Fruit fly (Drosophila melanogaster): ENCODE results near the gene CG42564.
A peak's percentile ranks its signal among the peaks of the same experiment; 100 is the strongest.

CG42564 gene

DNA sequence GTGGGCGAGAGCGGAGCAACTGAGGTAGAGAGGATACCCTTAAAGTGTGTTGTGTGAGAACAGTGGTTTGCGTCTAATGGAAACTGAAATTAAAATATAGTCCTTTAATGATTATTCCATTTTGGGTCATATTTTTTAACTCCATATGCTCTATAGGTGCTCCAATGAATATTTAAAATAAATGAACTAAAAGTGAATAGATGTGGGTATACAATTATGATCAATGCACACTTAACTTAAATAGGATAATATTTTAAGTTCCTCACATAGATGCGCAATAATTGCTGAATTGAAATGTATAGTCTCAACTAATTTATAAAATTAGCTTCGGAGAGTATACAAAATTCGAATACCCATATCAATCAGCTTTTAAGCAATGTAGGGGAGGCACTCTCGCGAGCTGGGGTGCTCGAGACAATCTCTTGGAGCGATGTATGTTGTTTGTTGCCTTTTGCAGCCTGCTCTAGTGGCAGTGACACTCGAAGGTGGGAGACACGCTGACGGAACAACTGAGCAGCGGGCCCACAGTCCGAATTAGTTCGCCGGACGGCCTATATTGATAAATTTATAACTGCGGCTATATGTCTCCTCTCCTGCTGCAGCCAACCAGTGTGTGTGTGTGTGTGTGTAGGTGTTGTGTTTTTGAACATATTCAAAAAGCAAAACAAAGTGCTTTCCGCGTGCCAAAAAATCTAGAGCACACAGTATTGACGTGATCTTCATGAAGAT is 20.5 kb upstream of the CG42564 start (continued):
- TF ChIP-seq CG2889 (GFP tag; IDR thresholded peaks at IDR 0.05) (no peak), Blimp-1 (GFP tag; optimal IDR thresholded peaks at IDR 0.05) (no peak), NFAT (GFP tag; IDR thresholded peaks at IDR 0.05) (no peak), CG3163 (GFP tag; optimal IDR thresholded peaks at IDR 0.05) (peak; percentile 12), Hr51 (GFP tag; optimal IDR thresholded peaks at IDR 0.05) (peak in 1 of 2 experiments; percentile 26), sna (GFP tag; IDR thresholded peaks at IDR 0.05; ENCODE audit: partially characterized antibody) (no peak), Asciz (GFP tag; optimal IDR thresholded peaks at IDR 0.05) (peak; percentile 64), Pdp1 (GFP tag; optimal IDR thresholded peaks at IDR 0.05) (peak in 1 of 2 experiments; percentile 69), phol (tag; optimal IDR thresholded peaks at IDR 0.05) (peak; percentile 90), CG13287 (GFP tag; IDR thresholded peaks at IDR 0.05; ENCODE audit: partially characterized antibody) (no peak), CG16815 (GFP tag; optimal IDR thresholded peaks at IDR 0.05) (peak; percentile 65), sima (GFP tag; optimal IDR thresholded peaks at IDR 0.05) (no peak), CG13894 (tag; optimal IDR thresholded peaks at IDR 0.05) (no peak), CG10462 (GFP tag; optimal IDR thresholded peaks at IDR 0.05) (peak; percentile 69), CG4820 (GFP tag; optimal IDR thresholded peaks at IDR 0.05) (peak; percentile 68), ato (GFP tag; IDR thresholded peaks at IDR 0.05; ENCODE audit: partially characterized antibody) (no peak), Dad (GFP tag; optimal IDR thresholded peaks at IDR 0.05) (peak; percentile 30), CG9609 (GFP tag; optimal IDR thresholded peaks at IDR 0.05) (peak; percentile 51), HmgZ (tag; optimal IDR thresholded peaks at IDR 0.05) (peak; percentile 51), chif (GFP tag; optimal IDR thresholded peaks at IDR 0.05) (peak; percentile 55 to 81), CG15601 (tag; optimal IDR thresholded peaks at IDR 0.05) (no peak), CG11398 (GFP tag; optimal IDR thresholded peaks at IDR 0.05) (no peak), Mes4 (GFP tag; optimal IDR thresholded peaks at IDR 0.05) (peak; percentile 62), lov (optimal IDR thresholded peaks at IDR 0.05) (no peak), lov (GFP tag; IDR thresholded peaks at IDR 0.05) (no peak), CG8281 (tag; optimal IDR thresholded peaks at IDR 0.05) (no peak), CG2129 (GFP tag; IDR thresholded peaks at IDR 0.05; ENCODE audit: partially characterized antibody) (no peak), CG7963 (GFP tag; IDR thresholded peaks at IDR 0.05; ENCODE audit: partially characterized antibody) (no peak), CG1832 (GFP tag; optimal IDR thresholded peaks at IDR 0.05) (no peak), bcd (GFP tag; optimal IDR thresholded peaks at IDR 0.05) (peak; percentile 84), Nf-YA (GFP tag; IDR thresholded peaks at IDR 0.05) (no peak), CG8924 (tag; optimal IDR thresholded peaks at IDR 0.05) (no peak), gcm2 (GFP tag; optimal IDR thresholded peaks at IDR 0.05) (no peak), CG15514 (GFP tag; optimal IDR thresholded peaks at IDR 0.05) (no peak), ro (GFP tag; IDR thresholded peaks at IDR 0.05) (peak; percentile 25; the same call in 1 of the 2 replicates), GATAe (GFP tag; conservative IDR thresholded peaks at IDR 0.05) (no peak), Vsx1 (GFP tag; optimal IDR thresholded peaks at IDR 0.05) (no peak), pho (GFP tag; optimal IDR thresholded peaks at IDR 0.05) (peak; percentile 56), CG34224 (GFP tag; IDR thresholded peaks at IDR 0.05; ENCODE audit: partially characterized antibody) (no peak), CG17612 (GFP tag; IDR thresholded peaks at IDR 0.05) (no peak), nom (GFP tag; optimal IDR thresholded peaks at IDR 0.05) (no peak), CG33213 (GFP tag; optimal IDR thresholded peaks at IDR 0.05) (no peak), Dll (GFP tag; IDR thresholded peaks at IDR 0.05; ENCODE audit: partially characterized antibody) (0 out of 4 replicates have a peak, but pooled peaks have one; percentile 24), bigmax (GFP tag; optimal IDR thresholded peaks at IDR 0.05) (no peak), Hmr (GFP tag; optimal IDR thresholded peaks at IDR 0.05) (no peak), fru (optimal IDR thresholded peaks at IDR 0.05) (no peak), CG13424 (tag; optimal IDR thresholded peaks at IDR 0.05) (peak; percentile 87), h (optimal IDR thresholded peaks at IDR 0.05) (no peak), row (GFP tag; IDR thresholded peaks at IDR 0.05) (peak; percentile 89)

All from whole organism, embryonic.